Fruit fly (Drosophila melanogaster) whole organism, embryonic: Measurements from ENCODE around the gene CG8892.

Experiments
- ATbp ChIP-seq: fragments of 200-800 bp; sonication (Bioruptor generic); optimal IDR thresholded peaks from 2 replicates; lab custom pipeline; 2017; ENCODE audit warnings: missing biosample characterization, mild to moderate bottlenecking, missing genetic modification characterization, missing genetic modification reagents
- CG1024 ChIP-seq: fragments of 200-800 bp; sonication (Bioruptor generic); IDR thresholded peaks from 2 replicates; pipeline ENCODE4 v1.3.6; 2022; ENCODE audit warnings: missing biosample characterization, missing genetic modification characterization
- CG11695 ChIP-seq: fragments of 200-800 bp; sonication (Bioruptor generic); IDR thresholded peaks from 3 replicates; pipeline ENCODE4 v1.3.6; 2022; ENCODE audit warnings: missing biosample characterization, missing genetic modification characterization
- CG13296 ChIP-seq: fragments of 200-800 bp; sonication (Bioruptor generic); optimal IDR thresholded peaks from 3 replicates; lab custom pipeline; 2018; ENCODE audit warnings: missing biosample characterization, mild to moderate bottlenecking, missing genetic modification characterization
- CG13894 ChIP-seq: fragments of 200-800 bp; sonication (Bioruptor generic); optimal IDR thresholded peaks from 3 replicates; lab custom pipeline; 2018; ENCODE audit warnings: missing biosample characterization, mild to moderate bottlenecking, missing genetic modification characterization, moderate library complexity
- CG14860 ChIP-seq: fragments of 200-800 bp; sonication (Bioruptor generic); IDR thresholded peaks from 3 replicates; pipeline ENCODE4 v1.3.6; 2022; ENCODE audit warnings: missing biosample characterization, missing genetic modification characterization; ENCODE audit not compliant: partially characterized antibody
- CG15269 ChIP-seq: fragments of 200-800 bp; sonication (Bioruptor generic); optimal IDR thresholded peaks from 2 replicates; lab custom pipeline; 2018; ENCODE audit warnings: missing biosample characterization, mild to moderate bottlenecking, missing genetic modification characterization, moderate library complexity
- CG15514 ChIP-seq: fragments of 200-800 bp; sonication (Bioruptor generic); optimal IDR thresholded peaks from 3 replicates; lab custom pipeline; 2017; ENCODE audit warnings: missing biosample characterization, missing genetic modification characterization, mild to moderate bottlenecking, moderate library complexity, missing genetic modification reagents
- CG18764 ChIP-seq: fragments of 200-800 bp; sonication (Bioruptor generic); optimal IDR thresholded peaks from 3 replicates; lab custom pipeline; 2016; ENCODE audit warnings: missing biosample characterization, missing genetic modification characterization
- CG2116 ChIP-seq: fragments of 200-800 bp; sonication (Bioruptor generic); optimal IDR thresholded peaks from 3 replicates; lab custom pipeline; 2018; ENCODE audit warnings: missing biosample characterization, mild to moderate bottlenecking, missing genetic modification characterization
- CG2202 ChIP-seq: fragments of 200-800 bp; sonication (Bioruptor generic); optimal IDR thresholded peaks from 2 replicates; lab custom pipeline; 2018; ENCODE audit warnings: missing biosample characterization, mild to moderate bottlenecking, missing genetic modification characterization
- CG3163 ChIP-seq: fragments of 200-800 bp; sonication (Bioruptor generic); optimal IDR thresholded peaks from 3 replicates; lab custom pipeline; 2016; ENCODE audit warnings: missing biosample characterization, missing genetic modification characterization
- CG32532 ChIP-seq: fragments of 200-800 bp; sonication (Bioruptor generic); IDR thresholded peaks from 2 replicates; pipeline ENCODE4 v1.3.6; 2022; ENCODE audit warnings: missing biosample characterization, missing genetic modification characterization
- CG32772 ChIP-seq: fragments of 200-800 bp; sonication (Bioruptor generic); IDR thresholded peaks from 2 replicates; pipeline ENCODE4 v1.3.6; 2022; ENCODE audit warnings: missing biosample characterization, missing genetic modification characterization
- CG3847 ChIP-seq: fragments of 200-800 bp; sonication (Bioruptor generic); IDR thresholded peaks from 2 replicates; pipeline ENCODE4 v1.3.6; 2022; ENCODE audit warnings: missing biosample characterization, missing genetic modification characterization
- CG4820 ChIP-seq: fragments of 200-800 bp; sonication (Bioruptor generic); optimal IDR thresholded peaks from 3 replicates; lab custom pipeline; 2016; ENCODE audit warnings: missing biosample characterization, missing genetic modification characterization
- CG7963 ChIP-seq: fragments of 200-800 bp; sonication (Bioruptor generic); IDR thresholded peaks from 3 replicates; pipeline ENCODE4 v1.3.6; 2022; ENCODE audit warnings: missing biosample characterization, missing genetic modification characterization; ENCODE audit not compliant: partially characterized antibody
- CG8089 ChIP-seq: fragments of 200-800 bp; sonication (Bioruptor generic); optimal IDR thresholded peaks from 3 replicates; lab custom pipeline; 2016; ENCODE audit warnings: missing biosample characterization, missing genetic modification characterization
- Dad ChIP-seq: fragments of 200-800 bp; sonication (Bioruptor generic); optimal IDR thresholded peaks from 3 replicates; lab custom pipeline; 2016; ENCODE audit warnings: missing biosample characterization, missing genetic modification characterization
- Deaf1 ChIP-seq: fragments of 200-800 bp; optimal IDR thresholded peaks from 3 replicates; lab custom pipeline; 2019; ENCODE audit warnings: missing biosample characterization, mild to moderate bottlenecking, missing genetic modification characterization, moderate library complexity
- Doc2 ChIP-seq: fragments of 200-800 bp; sonication (Bioruptor generic); IDR thresholded peaks from 2 replicates; pipeline ENCODE4 v1.3.6; 2022; ENCODE audit warnings: missing biosample characterization, missing genetic modification characterization
- E2f1 ChIP-seq: fragments of 200-800 bp; sonication (Bioruptor generic); IDR thresholded peaks from 2 replicates; pipeline ENCODE4 v1.3.6; 2022; ENCODE audit warnings: missing biosample characterization, missing genetic modification characterization
- Ets65A ChIP-seq: fragments of 200-800 bp; sonication (Bioruptor generic); peaks from one replicate; lab custom pipeline; 2016; ENCODE audit warnings: missing biosample characterization, missing genetic modification characterization
- HLH54F ChIP-seq: fragments of 200-800 bp; sonication (Bioruptor generic); optimal IDR thresholded peaks from 3 replicates; lab custom pipeline; 2016; ENCODE audit warnings: missing biosample characterization, missing genetic modification characterization
- HmgD ChIP-seq: fragments of 200-800 bp; sonication (Bioruptor generic); optimal IDR thresholded peaks from 3 replicates; lab custom pipeline; 2016; ENCODE audit warnings: missing biosample characterization, missing genetic modification characterization
- Med ChIP-seq: fragments of 200-800 bp; sonication (Bioruptor generic); peaks from one replicate; lab custom pipeline; 2016; ENCODE audit warnings: missing biosample characterization, missing genetic modification characterization, mild to moderate bottlenecking, inconsistent platforms, moderate library complexity
- Myb ChIP-seq: fragments of 200-800 bp; sonication (Bioruptor generic); optimal IDR thresholded peaks from 2 replicates; lab custom pipeline; 2016; ENCODE audit warnings: missing biosample characterization, missing genetic modification characterization
- Pdp1 ChIP-seq, 2 experiments: fragments of 200-800 bp; sonication (Bioruptor generic); optimal IDR thresholded peaks; 3 replicates each; lab custom pipeline; 2016; ENCODE audit warnings: missing biosample characterization in 2 of 2, missing genetic modification characterization in 2 of 2, mild to moderate bottlenecking in 1 of 2, moderate library complexity in 1 of 2
- Rfx ChIP-seq: fragments of 200-800 bp; sonication (Bioruptor generic); IDR thresholded peaks from 2 replicates; pipeline ENCODE4 v1.3.6; 2022; ENCODE audit warnings: missing biosample characterization, missing genetic modification characterization
- Scr ChIP-seq: fragments of 200-800 bp; sonication (Bioruptor generic); IDR thresholded peaks from 2 replicates; pipeline ENCODE4 v1.3.6; 2022; ENCODE audit warnings: missing biosample characterization, missing genetic modification characterization; ENCODE audit not compliant: partially characterized antibody
- Xrp1 ChIP-seq: fragments of 200-800 bp; sonication (Bioruptor generic); IDR thresholded peaks from 2 replicates; pipeline ENCODE4 v1.3.6; 2022; ENCODE audit warnings: missing biosample characterization, missing genetic modification characterization
- btn ChIP-seq: fragments of 200-800 bp; sonication (Bioruptor generic); optimal IDR thresholded peaks from 2 replicates; lab custom pipeline; 2016; ENCODE audit warnings: missing biosample characterization, missing genetic modification characterization
- chinmo ChIP-seq: fragments of 200-800 bp; sonication (Bioruptor generic); IDR thresholded peaks from 4 replicates; pipeline ENCODE4 v1.3.6; 2022; ENCODE audit warnings: missing biosample characterization, missing genetic modification characterization; ENCODE audit not compliant: partially characterized antibody
- dmrt11E ChIP-seq: fragments of 200-800 bp; sonication (Bioruptor generic); optimal IDR thresholded peaks from 3 replicates; lab custom pipeline; 2018; ENCODE audit warnings: missing biosample characterization, mild to moderate bottlenecking, missing genetic modification characterization, moderate library complexity
- dpn ChIP-seq, 2 experiments: fragments of 200-800 bp; sonication (Bioruptor generic); optimal IDR thresholded peaks; 3 replicates each; lab custom pipeline; 2016; ENCODE audit warnings: missing biosample characterization in 2 of 2, missing genetic modification characterization in 2 of 2
- emc ChIP-seq: fragments of 200-800 bp; sonication (Bioruptor generic); optimal IDR thresholded peaks from 2 replicates; lab custom pipeline; 2016; ENCODE audit warnings: missing biosample characterization, missing genetic modification characterization
- ewg ChIP-seq: fragments of 200-800 bp; sonication (Bioruptor generic); optimal IDR thresholded peaks from 3 replicates; lab custom pipeline; 2017; ENCODE audit warnings: mild to moderate bottlenecking, missing biosample characterization, missing genetic modification reagents, missing genetic modification characterization
- gcm ChIP-seq: fragments of 200-800 bp; sonication (Bioruptor generic); optimal IDR thresholded peaks from 2 replicates; lab custom pipeline; 2019; ENCODE audit warnings: missing biosample characterization, mild to moderate bottlenecking, missing genetic modification characterization, moderate library complexity
- ham ChIP-seq: fragments of 200-800 bp; sonication (Bioruptor generic); IDR thresholded peaks from 2 replicates; pipeline ENCODE4 v1.3.6; 2022; ENCODE audit warnings: missing biosample characterization, missing genetic modification characterization
- her ChIP-seq: fragments of 200-800 bp; sonication (Bioruptor generic); optimal IDR thresholded peaks from 2 replicates; lab custom pipeline; 2016; ENCODE audit warnings: missing biosample characterization, missing genetic modification characterization
- jumu ChIP-seq: fragments of 200-800 bp; sonication (Bioruptor generic); optimal IDR thresholded peaks from 3 replicates; lab custom pipeline; 2016; ENCODE audit warnings: missing biosample characterization, missing genetic modification characterization
- lbe ChIP-seq: fragments of 200-800 bp; sonication (Bioruptor generic); optimal IDR thresholded peaks from 2 replicates; lab custom pipeline; 2016; ENCODE audit warnings: missing biosample characterization, mild to moderate bottlenecking, missing genetic modification characterization
- lov ChIP-seq, 2 experiments: fragments of 200-800 bp in 1 of 2; fragments of >200 bp in 1 of 2; sonication (Bioruptor generic) in 1 of 2; IDR thresholded peaks in 1 of 2; optimal IDR thresholded peaks in 1 of 2; 2 replicates in 1 of 2; 3 replicates in 1 of 2; pipeline versions ENCODE4 v1.3.6 to Lab custom; 2017 to 2022; ENCODE audit warnings: missing biosample characterization in 1 of 2, missing genetic modification characterization in 1 of 2
- onecut ChIP-seq: fragments of 200-800 bp; sonication (Bioruptor generic); IDR thresholded peaks from 2 replicates; pipeline ENCODE4 v1.3.6; 2022; ENCODE audit warnings: missing biosample characterization, missing genetic modification characterization
- sc ChIP-seq, 3 experiments: fragments of >200 bp in 2 of 3; fragments of 200-800 bp in 1 of 3; sonication (Bioruptor generic) in 1 of 3; optimal IDR thresholded peaks; 2 replicates in 2 of 3; 3 replicates in 1 of 3; lab custom pipeline; 2017; ENCODE audit warnings: mild to moderate bottlenecking in 1 of 3, missing biosample characterization in 1 of 3, missing genetic modification characterization in 1 of 3, missing genetic modification reagents in 1 of 3
- scrt ChIP-seq: fragments of 200-800 bp; sonication (Bioruptor generic); optimal IDR thresholded peaks from 2 replicates; lab custom pipeline; 2018; ENCODE audit warnings: missing biosample characterization, mild to moderate bottlenecking, missing genetic modification characterization, moderate library complexity
- sens ChIP-seq: fragments of 200-800 bp; sonication (Bioruptor generic); peaks from one replicate; lab custom pipeline; 2016; ENCODE audit warnings: missing biosample characterization, missing genetic modification characterization
- sob ChIP-seq: fragments of 200-800 bp; sonication (Bioruptor generic); IDR thresholded peaks from 2 replicates; pipeline ENCODE4 v1.3.6; 2022; ENCODE audit warnings: missing biosample characterization, missing genetic modification characterization

CG8892 gene

DNA sequence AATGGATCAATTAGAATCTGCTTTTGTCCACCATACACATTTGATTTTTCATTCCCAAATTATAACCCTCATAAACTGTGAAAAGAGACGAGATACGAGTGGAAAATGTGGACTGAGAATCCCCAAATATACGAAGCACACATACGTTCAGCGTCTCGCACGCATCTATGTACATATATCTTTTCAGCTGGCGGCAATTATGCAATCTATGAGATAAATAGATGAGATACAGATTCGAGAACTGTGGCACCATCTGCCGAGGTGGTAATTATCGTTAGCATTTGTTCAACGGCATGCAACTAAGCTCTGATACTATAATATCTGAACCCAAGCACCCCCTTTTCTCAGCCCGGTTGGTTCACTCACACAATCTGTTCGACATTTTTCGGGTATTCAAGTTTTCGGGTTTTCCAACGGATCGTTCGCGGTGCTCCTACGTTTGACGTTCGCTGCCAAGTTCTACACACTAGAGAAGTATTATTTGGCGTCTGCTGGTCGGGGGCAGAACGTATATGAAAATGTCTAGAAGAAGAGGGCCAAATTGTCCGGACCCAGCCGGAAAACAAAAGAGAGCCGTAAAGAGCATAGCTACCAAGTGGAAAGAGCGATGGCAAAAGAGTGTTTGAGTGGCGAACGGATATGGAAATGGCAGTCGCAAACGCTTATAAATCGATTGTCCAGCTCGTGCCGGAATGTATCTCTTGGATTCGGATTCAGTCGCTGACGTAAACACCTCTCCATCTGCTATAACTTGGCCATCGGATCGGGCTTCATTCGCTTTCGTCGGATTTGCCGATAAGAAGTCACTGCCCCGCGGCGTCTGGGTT, 13.8 kb upstream of the CG8892 start (continued):
- no peak for TF ChIP-seq dpn (GFP tag; optimal IDR thresholded peaks at IDR 0.05; lab: Kevin White, UChicago)
- no peak for TF ChIP-seq CG14860 (GFP tag; lab: Robert Waterston, UW)
- peak; percentile 11; the same call in 1 of the 2 replicates for TF ChIP-seq CG32532 (GFP tag; lab: Robert Waterston, UW)
- peak in 1 of 2 experiments; percentile 95 for TF ChIP-seq Pdp1 (GFP tag; optimal IDR thresholded peaks at IDR 0.05; lab: Kevin White, UChicago)
- TF ChIP-seq Doc2 (GFP tag; lab: Robert Waterston, UW) = no peak
- no peak for TF ChIP-seq sc (optimal IDR thresholded peaks at IDR 0.05; lab: Kevin White, UChicago)
- no peak for TF ChIP-seq sc (GFP tag; optimal IDR thresholded peaks at IDR 0.05; lab: Kevin White, UChicago)
- TF ChIP-seq CG15269 (tag; lab: Kevin White, UChicago) = no peak
- TF ChIP-seq CG11695 (GFP tag; lab: Robert Waterston, UW) = no peak
- TF ChIP-seq CG1024 (GFP tag; lab: Robert Waterston, UW) = no peak
- TF ChIP-seq CG3163 = peak; percentile 93
- TF ChIP-seq sob = no peak
- no peak for TF ChIP-seq Dad (GFP tag; lab: Kevin White, UChicago)
- TF ChIP-seq HLH54F (GFP tag; lab: Kevin White, UChicago) = no peak
- no peak for TF ChIP-seq Xrp1 (GFP tag; lab: Robert Waterston, UW)
- no peak for TF ChIP-seq CG2202 (tag; lab: Kevin White, UChicago)
- TF ChIP-seq CG13296 (GFP tag; lab: Kevin White, UChicago) = peak; percentile 11
- no peak for TF ChIP-seq dmrt11E (tag; lab: Kevin White, UChicago)
- peak; percentile 73 for TF ChIP-seq Med
- no peak for TF ChIP-seq CG7963
- 0 out of 4 replicates have a peak, but pooled peaks have one; percentile 28 for TF ChIP-seq chinmo (GFP tag; lab: Robert Waterston, UW)
- peak; percentile 71 for TF ChIP-seq Deaf1 (tag; lab: Kevin White, UChicago)
- TF ChIP-seq E2f1 (GFP tag; lab: Robert Waterston, UW) = no peak
- no peak for TF ChIP-seq CG4820 (GFP tag; lab: Kevin White, UChicago)
- peak; percentile 22; the same call in 1 of the 2 replicates for TF ChIP-seq Scr
- TF ChIP-seq CG13894 (tag; lab: Kevin White, UChicago) = no peak

DNA sequence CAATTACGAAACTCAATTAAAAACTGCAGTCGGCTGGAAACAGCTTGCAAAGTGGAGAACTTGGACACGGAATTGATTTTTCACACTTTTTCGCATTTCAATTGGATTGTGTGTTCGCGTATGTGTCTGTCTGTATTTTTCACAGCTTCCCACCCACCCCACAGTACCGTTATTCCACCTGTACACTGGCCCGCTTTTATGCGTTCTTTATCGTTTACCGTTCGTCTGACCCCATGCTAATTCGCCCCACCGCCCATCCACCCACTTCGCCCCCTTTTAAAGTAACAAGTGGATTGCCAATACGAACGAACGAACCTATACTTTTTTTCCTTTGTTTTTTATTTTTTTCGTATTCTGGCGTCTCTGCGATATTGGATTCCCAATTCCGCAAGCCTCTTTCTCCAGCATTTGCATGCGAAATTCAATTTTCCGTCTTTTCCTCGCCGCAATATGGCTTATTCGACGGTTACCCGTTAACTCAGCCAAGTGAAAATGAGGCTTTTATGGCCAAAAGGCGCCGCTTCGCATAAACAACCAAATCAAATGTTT, 780 bp upstream of the CG8892 start:
- TF ChIP-seq her = no peak
- TF ChIP-seq CG32772 (GFP tag; lab: Robert Waterston, UW) = no peak
- no peak for TF ChIP-seq CG8089 (GFP tag; lab: Kevin White, UChicago)
- TF ChIP-seq CG2116 = no peak
- TF ChIP-seq Med = peak; percentile 78
- TF ChIP-seq sens (GFP tag; lab: Kevin White, UChicago) = peak; percentile 61
- TF ChIP-seq gcm = no peak
- TF ChIP-seq ATbp = no peak
- no peak for TF ChIP-seq lov (optimal IDR thresholded peaks at IDR 0.05; lab: Kevin White, UChicago)
- TF ChIP-seq lov (GFP tag; IDR thresholded peaks at IDR 0.05; lab: Robert Waterston, UW) = 0 out of 3 replicates have a peak, but pooled peaks have one; percentile 42
- no peak for TF ChIP-seq ham (GFP tag; lab: Robert Waterston, UW)
- TF ChIP-seq onecut = peak; percentile 60
- no peak for TF ChIP-seq btn (GFP tag; lab: Kevin White, UChicago)
- no peak for TF ChIP-seq HmgD (GFP tag; lab: Kevin White, UChicago)
- no peak for TF ChIP-seq ewg
- no peak for TF ChIP-seq CG3847 (GFP tag; lab: Robert Waterston, UW)
- TF ChIP-seq CG18764 (GFP tag; lab: Kevin White, UChicago) = no peak
- peak; percentile 58 for TF ChIP-seq scrt (GFP tag; lab: Kevin White, UChicago)
- TF ChIP-seq jumu = no peak
- peak; percentile 88 for TF ChIP-seq Ets65A (GFP tag; lab: Kevin White, UChicago)
- TF ChIP-seq Rfx (GFP tag; lab: Robert Waterston, UW) = no peak
- no peak for TF ChIP-seq lbe (GFP tag; lab: Kevin White, UChicago)
- TF ChIP-seq emc = no peak
- no peak for TF ChIP-seq Myb (GFP tag; lab: Kevin White, UChicago)
- TF ChIP-seq CG15514 (GFP tag; lab: Kevin White, UChicago) = no peak
